Worm (Caenorhabditis elegans): ENCODE results near the gene F08H9.3.
A peak's percentile ranks its signal among the peaks of the same experiment; 100 is the strongest.

Gene F08H9.3

ce11 chrV:14505745-14506214 is 42.6 kb upstream of the F08H9.3 start:
- TF ChIP-seq let-607 (tag; optimal IDR thresholded peaks at IDR 0.05) = peak in 1 of 2 experiments; percentile 1
- no peak for TF ChIP-seq mcd-1 (GFP tag; IDR thresholded peaks at IDR 0.05)
- no peak for TF ChIP-seq lin-54 (GFP tag; optimal IDR thresholded peaks at IDR 0.05)
- no peak for TF ChIP-seq ztf-18 (tag; optimal IDR thresholded peaks at IDR 0.05)
- TF ChIP-seq ztf-25 (GFP tag; IDR thresholded peaks at IDR 0.05) = 0 out of 2 replicates have a peak, but pooled peaks have one; percentile 15
- TF ChIP-seq zfh-2 (GFP tag; conservative IDR thresholded peaks at IDR 0.05) = peak; percentile 62
- TF ChIP-seq hrde-1 (tag; optimal IDR thresholded peaks at IDR 0.05; ENCODE audit: borderline replicate concordance) = no peak
- TF ChIP-seq atf-7 (tag; optimal IDR thresholded peaks at IDR 0.05) = no peak
- TF ChIP-seq nhr-80 (tag; optimal IDR thresholded peaks at IDR 0.05) = peak; percentile 78
- TF ChIP-seq dox-1 (GFP tag; IDR thresholded peaks at IDR 0.05) = peak; percentile 48; the same call in 1 of the 2 replicates

DNA sequence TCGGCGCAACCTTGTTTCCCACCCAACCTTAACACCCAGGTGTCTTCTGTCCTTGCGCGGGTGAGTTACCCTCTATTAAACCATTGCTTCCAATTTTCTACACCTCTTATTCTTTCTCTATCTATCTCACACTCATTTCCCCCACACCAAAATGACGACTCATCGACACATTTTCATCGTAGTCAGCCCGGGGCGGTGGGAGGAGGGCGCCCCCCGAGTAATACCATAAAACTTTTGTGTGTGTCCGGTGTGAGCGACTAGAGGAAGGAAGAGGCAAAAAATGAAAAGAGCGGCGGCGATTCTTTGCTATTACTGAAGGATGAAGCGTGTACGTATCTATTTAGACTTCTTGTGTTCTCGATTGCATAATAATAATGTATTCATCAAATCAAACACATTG is 41.6 kb upstream of the F08H9.3 start:
- TF ChIP-seq xnd-1 (tag; optimal IDR thresholded peaks at IDR 0.05) (no peak), Y95B8A.8 (GFP tag; IDR thresholded peaks at IDR 0.05) (no peak), aptf-3 (GFP tag; IDR thresholded peaks at IDR 0.05) (no peak), K12H6.12 (tag; optimal IDR thresholded peaks at IDR 0.05) (no peak), snpc-1.3 (tag; optimal IDR thresholded peaks at IDR 0.05; ENCODE audit: insufficient read depth) (no peak), fkh-3 (tag; optimal IDR thresholded peaks at IDR 0.05) (no peak), cebp-1 (GFP tag; IDR thresholded peaks at IDR 0.05) (no peak), cebp-1 (tag; optimal IDR thresholded peaks at IDR 0.05) (no peak), F10E7.11 (tag; optimal IDR thresholded peaks at IDR 0.05) (no peak), dox-1 (GFP tag; IDR thresholded peaks at IDR 0.05) (0 out of 2 replicates have a peak, but pooled peaks have one; percentile 15), ztf-28 (GFP tag; IDR thresholded peaks at IDR 0.05) (no peak), lag-1 (GFP tag; IDR thresholded peaks at IDR 0.05) (no peak), lin-40 (tag; optimal IDR thresholded peaks at IDR 0.05) (no peak), zfh-2 (GFP tag; conservative IDR thresholded peaks at IDR 0.05) (peak; percentile 37; the same call in 1 of the 2 replicates), lir-1 (GFP tag; conservative IDR thresholded peaks at IDR 0.05) (no peak), nhr-80 (tag; optimal IDR thresholded peaks at IDR 0.05) (peak; percentile 43), hlh-12 (tag; optimal IDR thresholded peaks at IDR 0.05) (no peak), ztf-22 (GFP tag; optimal IDR thresholded peaks at IDR 0.05) (no peak), athp-1 (tag; optimal IDR thresholded peaks at IDR 0.05) (no peak), snpc-3.4 (tag; optimal IDR thresholded peaks at IDR 0.05) (no peak), sea-2 (GFP tag; IDR thresholded peaks at IDR 0.05) (no peak), bed-2 (GFP tag; IDR thresholded peaks at IDR 0.05) (no peak)

ce11 chrV:14504120-14504519 is 41.0 kb upstream of the F08H9.3 start:
- no peak for TF ChIP-seq athp-1 (tag; optimal IDR thresholded peaks at IDR 0.05)
- TF ChIP-seq dpff-1 (tag; optimal IDR thresholded peaks at IDR 0.05) = no peak
- no peak for TF ChIP-seq cebp-2 (GFP tag; IDR thresholded peaks at IDR 0.05)
- no peak for TF ChIP-seq gei-17 (GFP tag; optimal IDR thresholded peaks at IDR 0.05)

DNA sequence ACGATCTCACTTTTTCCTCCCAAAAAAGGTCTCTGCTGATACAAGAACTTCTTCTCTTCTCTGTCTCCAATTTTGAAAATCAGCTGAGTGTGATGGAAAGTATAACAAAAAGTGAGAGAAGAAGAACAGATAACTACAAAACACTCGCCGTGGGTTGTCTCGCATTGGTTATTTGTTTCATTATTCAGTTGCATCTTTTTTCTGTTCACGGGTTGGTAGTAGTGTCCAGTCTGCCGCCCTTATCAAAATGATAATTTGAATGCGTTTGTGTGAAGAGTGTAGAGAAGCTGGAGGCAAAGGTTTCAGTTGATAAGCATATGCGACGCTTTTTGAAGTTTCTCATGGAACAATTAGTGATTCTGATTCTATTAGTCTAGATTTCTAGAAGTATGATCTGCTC is 39.9 kb upstream of the F08H9.3 start:
- TF ChIP-seq nhr-80 (tag; optimal IDR thresholded peaks at IDR 0.05) = peak; percentile 91
- TF ChIP-seq cebp-1 (GFP tag; IDR thresholded peaks at IDR 0.05) = no peak
- TF ChIP-seq cebp-1 (tag; optimal IDR thresholded peaks at IDR 0.05) = peak; percentile 37
- no peak for TF ChIP-seq repo-1 (tag; optimal IDR thresholded peaks at IDR 0.05)
- 0 out of 2 replicates have a peak, but pooled peaks have one; percentile 43 for TF ChIP-seq dox-1 (GFP tag; IDR thresholded peaks at IDR 0.05)

All from whole organism, young adult.